Fruit fly (Drosophila melanogaster) whole organism, embryonic: ENCODE measurements around the gene Mccc1.

Experiments used
- Atf6 ChIP-seq: fragments of 200-800 bp; sonication (Bioruptor generic); IDR thresholded peaks from 2 replicates; pipeline ENCODE4 v1.3.6; 2022; ENCODE audit warnings: missing biosample characterization, missing genetic modification characterization
- Awh ChIP-seq: fragments of 200-800 bp; sonication (Bioruptor generic); IDR thresholded peaks from 2 replicates; pipeline ENCODE4, ENCODE4 v1.3.6; 2022; ENCODE audit warnings: missing biosample characterization, missing genetic modification characterization
- BEAF-32 ChIP-seq: fragments of 200-800 bp; sonication (Bioruptor generic); optimal IDR thresholded peaks from 3 replicates; lab custom pipeline; 2017; ENCODE audit warnings: missing biosample characterization, missing genetic modification characterization, mild to moderate bottlenecking, moderate library complexity, missing genetic modification reagents
- Blimp-1 ChIP-seq: fragments of 200-800 bp; sonication (Bioruptor generic); optimal IDR thresholded peaks from 3 replicates; lab custom pipeline; 2018; ENCODE audit warnings: missing biosample characterization, missing genetic modification characterization, mild to moderate bottlenecking, moderate library complexity, missing genetic modification reagents
- CG10209 ChIP-seq: fragments of 200-800 bp; sonication (Bioruptor generic); optimal IDR thresholded peaks from 3 replicates; lab custom pipeline; 2017; ENCODE audit warnings: missing biosample characterization, mild to moderate bottlenecking, missing genetic modification characterization, missing genetic modification reagents
- CG1024 ChIP-seq: fragments of 200-800 bp; sonication (Bioruptor generic); IDR thresholded peaks from 2 replicates; pipeline ENCODE4 v1.3.6; 2022; ENCODE audit warnings: missing biosample characterization, missing genetic modification characterization
- CG10274 ChIP-seq: fragments of 200-800 bp; sonication (Bioruptor generic); optimal IDR thresholded peaks from 3 replicates; lab custom pipeline; 2017; ENCODE audit warnings: missing biosample characterization, mild to moderate bottlenecking, missing genetic modification characterization
- CG10366 ChIP-seq: fragments of 200-800 bp; sonication (Bioruptor generic); IDR thresholded peaks from 2 replicates; pipeline ENCODE4 v1.3.6; 2022; ENCODE audit warnings: missing biosample characterization, missing genetic modification characterization
- CG10959 ChIP-seq: fragments of 200-800 bp; sonication (Bioruptor generic); IDR thresholded peaks from 2 replicates; pipeline ENCODE4 v1.3.6; 2022; ENCODE audit warnings: missing biosample characterization, missing genetic modification characterization
- CG10979 ChIP-seq: fragments of 200-800 bp; sonication (Bioruptor generic); optimal IDR thresholded peaks from 2 replicates; lab custom pipeline; 2018; ENCODE audit warnings: missing biosample characterization, mild to moderate bottlenecking, missing genetic modification characterization, moderate library complexity
- CG12071 ChIP-seq: fragments of 200-800 bp; sonication (Bioruptor generic); optimal IDR thresholded peaks from 3 replicates; lab custom pipeline; 2018; ENCODE audit warnings: missing biosample characterization, mild to moderate bottlenecking, missing genetic modification characterization
- CG12659 ChIP-seq: fragments of 200-800 bp; sonication (Bioruptor generic); optimal IDR thresholded peaks from 3 replicates; lab custom pipeline; 2017; ENCODE audit warnings: mild to moderate bottlenecking, missing biosample characterization, missing genetic modification reagents, missing genetic modification characterization
- CG17359 ChIP-seq: fragments of 200-800 bp; sonication (Bioruptor generic); optimal IDR thresholded peaks from 3 replicates; lab custom pipeline; 2018; ENCODE audit warnings: missing biosample characterization, mild to moderate bottlenecking, missing genetic modification characterization, moderate library complexity
- CG17361 ChIP-seq: fragments of 200-800 bp; sonication (Bioruptor generic); IDR thresholded peaks from 3 replicates; pipeline ENCODE4 v1.3.6; 2022; ENCODE audit warnings: missing biosample characterization, missing genetic modification characterization
- CG4617 ChIP-seq: fragments of 200-800 bp; sonication (Bioruptor generic); optimal IDR thresholded peaks from 3 replicates; lab custom pipeline; 2016; ENCODE audit warnings: missing biosample characterization, missing genetic modification characterization, borderline replicate concordance
- CG4820 ChIP-seq: fragments of 200-800 bp; sonication (Bioruptor generic); optimal IDR thresholded peaks from 3 replicates; lab custom pipeline; 2016; ENCODE audit warnings: missing biosample characterization, missing genetic modification characterization
- CG5245 ChIP-seq: fragments of 200-800 bp; sonication (Bioruptor generic); optimal IDR thresholded peaks from 3 replicates; lab custom pipeline; 2016; ENCODE audit warnings: missing biosample characterization, missing genetic modification characterization
- CG6175 ChIP-seq: fragments of 200-800 bp; sonication (Bioruptor generic); IDR thresholded peaks from 3 replicates; pipeline ENCODE4 v1.3.6; 2022; ENCODE audit warnings: missing biosample characterization, missing genetic modification characterization
- CG6765 ChIP-seq: fragments of 200-800 bp; sonication (Bioruptor generic); optimal IDR thresholded peaks from 3 replicates; lab custom pipeline; 2017; ENCODE audit warnings: missing biosample characterization, mild to moderate bottlenecking, missing genetic modification characterization
- CG7963 ChIP-seq: fragments of 200-800 bp; sonication (Bioruptor generic); IDR thresholded peaks from 3 replicates; pipeline ENCODE4 v1.3.6; 2022; ENCODE audit warnings: missing biosample characterization, missing genetic modification characterization; ENCODE audit not compliant: partially characterized antibody
- CG7987 ChIP-seq: fragments of 200-800 bp; sonication (Bioruptor generic); optimal IDR thresholded peaks from 2 replicates; lab custom pipeline; 2018; ENCODE audit warnings: missing biosample characterization, mild to moderate bottlenecking, missing genetic modification characterization, moderate library complexity
- CG9215 ChIP-seq: fragments of 200-800 bp; sonication (Bioruptor generic); IDR thresholded peaks from 2 replicates; pipeline ENCODE4 v1.3.6; 2022; ENCODE audit warnings: missing biosample characterization, missing genetic modification characterization
- CrebB ChIP-seq: fragments of 200-800 bp; sonication (Bioruptor generic); optimal IDR thresholded peaks from 3 replicates; lab custom pipeline; 2018; ENCODE audit warnings: missing biosample characterization, mild to moderate bottlenecking, missing genetic modification characterization
- ERR ChIP-seq: fragments of 200-800 bp; sonication (Bioruptor generic); optimal IDR thresholded peaks from 2 replicates; lab custom pipeline; 2016; ENCODE audit warnings: missing biosample characterization, missing genetic modification characterization
- Ets65A ChIP-seq: fragments of 200-800 bp; sonication (Bioruptor generic); peaks from one replicate; lab custom pipeline; 2016; ENCODE audit warnings: missing biosample characterization, missing genetic modification characterization
- Fer3 ChIP-seq: fragments of 200-800 bp; sonication (Bioruptor generic); optimal IDR thresholded peaks from 2 replicates; lab custom pipeline; 2018; ENCODE audit warnings: missing biosample characterization, mild to moderate bottlenecking, missing genetic modification characterization, moderate library complexity
- Gsc ChIP-seq: fragments of 200-800 bp; sonication (Bioruptor generic); IDR thresholded peaks from 2 replicates; pipeline ENCODE4 v1.3.6; 2022; ENCODE audit warnings: missing biosample characterization, missing genetic modification characterization
- Hmx ChIP-seq: fragments of 200-800 bp; sonication (Bioruptor generic); optimal IDR thresholded peaks from 2 replicates; lab custom pipeline; 2016; ENCODE audit warnings: missing biosample characterization, missing genetic modification characterization
- Mad ChIP-seq: fragments of 200-800 bp; sonication (Bioruptor generic); optimal IDR thresholded peaks from 2 replicates; lab custom pipeline; 2016; ENCODE audit warnings: missing biosample characterization, missing genetic modification characterization
- Max ChIP-seq: fragments of 200-800 bp; sonication (Bioruptor generic); optimal IDR thresholded peaks from 2 replicates; lab custom pipeline; 2016; ENCODE audit warnings: missing biosample characterization, mild to moderate bottlenecking, missing genetic modification characterization
- Oaz ChIP-seq: fragments of 200-800 bp; sonication (Bioruptor generic); IDR thresholded peaks from 2 replicates; pipeline ENCODE4 v1.3.6; 2022; ENCODE audit warnings: missing biosample characterization, missing genetic modification characterization
- Tbp ChIP-seq: fragments of >200 bp; optimal IDR thresholded peaks from 2 replicates; lab custom pipeline; 2018; ENCODE audit warnings: missing biosample characterization, missing genetic modification characterization
- Usf ChIP-seq: fragments of 200-800 bp; sonication (Bioruptor generic); optimal IDR thresholded peaks from 2 replicates; lab custom pipeline; 2017; ENCODE audit warnings: missing genotype, missing biosample characterization, missing genetic modification characterization
- bbx ChIP-seq: fragments of 200-800 bp; sonication (Bioruptor generic); IDR thresholded peaks from 2 replicates; pipeline ENCODE4 v1.3.6; 2022; ENCODE audit warnings: missing biosample characterization, missing genetic modification characterization; ENCODE audit not compliant: partially characterized antibody
- bigmax ChIP-seq: fragments of 200-800 bp; sonication (Bioruptor generic); optimal IDR thresholded peaks from 2 replicates; lab custom pipeline; 2018; ENCODE audit warnings: missing biosample characterization, mild to moderate bottlenecking, missing genetic modification characterization
- chinmo ChIP-seq: fragments of 200-800 bp; sonication (Bioruptor generic); IDR thresholded peaks from 4 replicates; pipeline ENCODE4 v1.3.6; 2022; ENCODE audit warnings: missing biosample characterization, missing genetic modification characterization; ENCODE audit not compliant: partially characterized antibody
- cwo ChIP-seq: fragments of 200-800 bp; sonication (Bioruptor generic); optimal IDR thresholded peaks from 3 replicates; lab custom pipeline; 2017; ENCODE audit warnings: missing biosample characterization, missing genetic modification characterization, mild to moderate bottlenecking, moderate library complexity, missing genetic modification reagents
- fu2 ChIP-seq: fragments of 200-800 bp; sonication (Bioruptor generic); optimal IDR thresholded peaks from 2 replicates; lab custom pipeline; 2016; ENCODE audit warnings: missing biosample characterization, missing genetic modification characterization
- gro ChIP-seq: fragments of 200-800 bp; sonication (Bioruptor generic); optimal IDR thresholded peaks from 2 replicates; lab custom pipeline; 2016; ENCODE audit warnings: missing biosample characterization, missing genetic modification characterization
- kni ChIP-seq: fragments of 200-800 bp; sonication (Bioruptor generic); optimal IDR thresholded peaks from 3 replicates; lab custom pipeline; 2017; ENCODE audit warnings: mild to moderate bottlenecking, missing biosample characterization, missing genetic modification reagents, missing genetic modification characterization
- mirr ChIP-seq: fragments of 200-800 bp; sonication (Bioruptor generic); optimal IDR thresholded peaks from 3 replicates; lab custom pipeline; 2018; ENCODE audit warnings: missing biosample characterization, mild to moderate bottlenecking, missing genetic modification characterization
- odd ChIP-seq: fragments of 200-800 bp; sonication (Bioruptor generic); optimal IDR thresholded peaks from 2 replicates; lab custom pipeline; 2017; ENCODE audit warnings: missing biosample characterization, mild to moderate bottlenecking, missing genetic modification characterization
- repo ChIP-seq: fragments of 200-800 bp; sonication (Bioruptor generic); optimal IDR thresholded peaks from 2 replicates; lab custom pipeline; 2016; ENCODE audit warnings: missing biosample characterization, missing genetic modification characterization
- ro ChIP-seq: fragments of 200-800 bp; sonication (Bioruptor generic); IDR thresholded peaks from 2 replicates; pipeline ENCODE4 v1.3.6; 2022; ENCODE audit warnings: missing biosample characterization, missing genetic modification characterization
- sna ChIP-seq: fragments of 200-800 bp; sonication (Bioruptor generic); IDR thresholded peaks from 2 replicates; pipeline ENCODE4 v1.3.6; 2022; ENCODE audit warnings: missing biosample characterization, missing genetic modification characterization; ENCODE audit not compliant: partially characterized antibody
- sr ChIP-seq: fragments of 200-800 bp; sonication (Bioruptor generic); IDR thresholded peaks from 3 replicates; pipeline ENCODE4 v1.3.6; 2022; ENCODE audit warnings: missing biosample characterization, missing genetic modification characterization
- ssp ChIP-seq: fragments of 200-800 bp; sonication (Bioruptor generic); IDR thresholded peaks from 2 replicates; pipeline ENCODE4 v1.3.6; 2022; ENCODE audit warnings: missing biosample characterization, missing genetic modification characterization
- toy ChIP-seq: fragments of 200-800 bp; sonication (Bioruptor generic); IDR thresholded peaks from 2 replicates; pipeline ENCODE4 v1.3.6; 2022; ENCODE audit warnings: missing biosample characterization, missing genetic modification characterization
- vvl ChIP-seq: fragments of 200-800 bp; sonication (Bioruptor generic); IDR thresholded peaks from 2 replicates; pipeline ENCODE4 v1.3.6; 2022; ENCODE audit warnings: missing biosample characterization, missing genetic modification characterization

The Mccc1 gene

DNA sequence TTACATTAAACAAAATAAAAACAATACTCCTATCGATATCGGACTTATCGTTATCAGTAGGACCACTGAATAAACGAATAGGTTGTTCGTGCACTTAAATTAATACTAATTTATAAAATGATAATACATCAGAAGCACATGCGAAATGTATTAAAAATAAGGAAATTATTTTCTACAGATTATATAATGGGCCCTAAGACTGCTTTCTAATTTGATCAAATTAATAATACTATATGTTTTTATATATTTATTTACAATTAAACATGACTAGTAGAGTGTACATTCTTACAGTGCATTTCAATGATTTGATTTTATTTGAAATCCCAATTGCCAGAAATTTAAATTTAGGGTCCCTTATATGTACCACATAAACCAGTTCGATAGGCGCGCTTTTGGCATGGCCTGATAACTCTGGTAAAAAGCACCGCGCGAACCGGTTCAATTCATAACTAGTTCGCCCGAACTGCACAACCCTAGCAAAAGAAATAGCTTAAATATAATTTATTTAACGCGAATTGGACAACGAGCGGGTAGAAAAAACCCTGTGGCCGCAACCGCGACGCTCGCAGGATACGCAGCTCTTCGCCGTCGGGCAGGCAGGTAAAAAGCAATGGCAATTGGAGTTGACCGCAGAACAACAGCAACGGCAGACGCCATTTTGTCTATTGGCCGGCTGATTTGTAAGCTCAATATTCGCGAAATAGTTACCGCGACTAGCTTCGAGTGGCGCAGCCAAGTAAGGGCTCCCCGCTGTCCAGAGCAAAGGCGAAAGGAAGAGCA lies 16.9 kb downstream of the Mccc1 start, which contains the start of the genes CG2126 and faf (continued):
- TF ChIP-seq CG12659 (GFP tag; lab: Kevin White, UChicago) (peak; percentile 91), CG10274 (GFP tag; lab: Kevin White, UChicago) (no peak), CG9215 (GFP tag; lab: Robert Waterston, UW) (peak; percentile 63), CG12071 (GFP tag; lab: Kevin White, UChicago) (peak; percentile 9), CG17359 (tag; lab: Kevin White, UChicago) (peak; percentile 78), bbx (GFP tag; lab: Robert Waterston, UW) (peak; percentile 26; the same call in 1 of the 2 replicates), BEAF-32 (GFP tag; lab: Kevin White, UChicago) (peak; percentile 62), sna (GFP tag; lab: Robert Waterston, UW) (no peak), CG10979 (tag; lab: Kevin White, UChicago) (peak; percentile 72), Tbp (GFP tag; lab: Kevin White, UChicago) (no peak), fu2 (GFP tag; lab: Kevin White, UChicago) (peak; percentile 55), vvl (GFP tag; lab: Robert Waterston, UW) (peak; percentile 85), Oaz (GFP tag; lab: Robert Waterston, UW) (peak; percentile 63; the same call in 1 of the 2 replicates), ERR (GFP tag; lab: Kevin White, UChicago) (no peak), CG10959 (GFP tag; lab: Robert Waterston, UW) (no peak), CG5245 (GFP tag; lab: Kevin White, UChicago) (peak; percentile 70), Blimp-1 (GFP tag; lab: Kevin White, UChicago) (peak; percentile 78), Awh (0 out of 2 replicates have a peak, but pooled peaks have one; percentile 48), CG1024 (GFP tag; lab: Robert Waterston, UW) (no peak), CG6765 (GFP tag; lab: Kevin White, UChicago) (peak; percentile 13), CG17361 (GFP tag; lab: Robert Waterston, UW) (peak; percentile 91), chinmo (no peak), Mad (no peak), toy (no peak), CG10366 (GFP tag; lab: Robert Waterston, UW) (peak; percentile 69), repo (peak; percentile 17), odd (GFP tag; lab: Kevin White, UChicago) (peak; percentile 35), Max (GFP tag; lab: Kevin White, UChicago) (peak; percentile 55), CG7987 (GFP tag; lab: Kevin White, UChicago) (peak; percentile 36), mirr (peak; percentile 47), CG7963 (no peak), sr (0 out of 3 replicates have a peak, but pooled peaks have one; percentile 29), CrebB (tag; lab: Kevin White, UChicago) (no peak), cwo (GFP tag; lab: Kevin White, UChicago) (peak; percentile 52), kni (GFP tag; lab: Kevin White, UChicago) (peak; percentile 56), CG4820 (GFP tag; lab: Kevin White, UChicago) (peak; percentile 61), Atf6 (peak; percentile 40; the same call in 1 of the 2 replicates), bigmax (no peak), gro (GFP tag; lab: Kevin White, UChicago) (peak; percentile 48), Usf (GFP tag; lab: Kevin White, UChicago) (peak; percentile 48), ssp (GFP tag; lab: Robert Waterston, UW) (peak; percentile 61), Ets65A (peak; percentile 82), CG10209 (GFP tag; lab: Kevin White, UChicago) (peak; percentile 73), Gsc (GFP tag; lab: Robert Waterston, UW) (no peak), CG4617 (GFP tag; lab: Kevin White, UChicago) (peak; percentile 52), CG6175 (GFP tag; lab: Robert Waterston, UW) (0 out of 3 replicates have a peak, but pooled peaks have one; percentile 50), Hmx (GFP tag; lab: Kevin White, UChicago) (no peak), Fer3 (tag; lab: Kevin White, UChicago) (peak; percentile 74), ro (GFP tag; lab: Robert Waterston, UW) (peak; percentile 23; the same call in 1 of the 2 replicates)
